Worm (Caenorhabditis elegans) whole organism, early embryonic: ENCODE results near the gene srh-131.

ENCODE experiments used
- B0310.2 ChIP-seq: sonication (generic microtip); optimal IDR thresholded peaks from 2 replicates; lab custom pipeline; 2016; ENCODE audit warnings: mild to moderate bottlenecking, missing genetic modification characterization, missing compliant biosample characterization
- F13C5.2 ChIP-seq: sonication (generic microtip); optimal IDR thresholded peaks from 2 replicates; lab custom pipeline; 2017; ENCODE audit warnings: mild to moderate bottlenecking, missing genetic modification characterization, inconsistent platforms, missing compliant biosample characterization
- aly-1 ChIP-seq: sonication (generic microtip); optimal IDR thresholded peaks from 2 replicates; lab custom pipeline; 2016; ENCODE audit warnings: missing genetic modification characterization, missing compliant biosample characterization
- ama-1 ChIP-seq: fragments of 150-350 bp; optimal IDR thresholded peaks from 2 replicates; lab custom pipeline; 2014
- ceh-13 ChIP-seq: fragments of 200-800 bp; sonication (Bioruptor generic); optimal IDR thresholded peaks from 2 replicates; lab custom pipeline; 2018; ENCODE audit warnings: mild to moderate bottlenecking, missing genetic modification characterization, missing compliant biosample characterization
- ceh-36 ChIP-seq: sonication (generic microtip); optimal IDR thresholded peaks from 2 replicates; lab custom pipeline; 2016; ENCODE audit warnings: missing genetic modification characterization, inconsistent platforms, missing compliant biosample characterization
- ets-7 ChIP-seq: sonication (generic microtip); optimal IDR thresholded peaks from 2 replicates; lab custom pipeline; 2016; ENCODE audit warnings: missing genotype, missing genetic modification characterization, missing compliant biosample characterization
- flt-1 ChIP-seq: fragments of 200-800 bp; sonication (Bioruptor generic); IDR thresholded peaks from 2 replicates; pipeline ENCODE4 v1.3.6; 2022; ENCODE audit warnings: missing genetic modification characterization, missing compliant biosample characterization
- hmbx-1 ChIP-seq: sonication (generic microtip); optimal IDR thresholded peaks from 2 replicates; lab custom pipeline; 2016; ENCODE audit warnings: mild to moderate bottlenecking, missing genetic modification characterization, missing compliant biosample characterization
- hmg-4 ChIP-seq: fragments of 200-800 bp; sonication (Bioruptor generic); optimal IDR thresholded peaks from 2 replicates; lab custom pipeline; 2018; ENCODE audit warnings: mild to moderate bottlenecking, missing genetic modification characterization, missing compliant biosample characterization
- hnd-1 ChIP-seq: sonication (generic microtip); optimal IDR thresholded peaks from 2 replicates; lab custom pipeline; 2016; ENCODE audit warnings: missing genetic modification characterization, missing compliant biosample characterization
- pes-1 ChIP-seq: fragments of 200-800 bp; sonication (Bioruptor generic); IDR thresholded peaks from 2 replicates; pipeline ENCODE4 v1.3.6; 2022; ENCODE audit warnings: missing genetic modification reagents, missing genetic modification characterization, missing compliant biosample characterization
- scrt-1 ChIP-seq: fragments of 200-800 bp; sonication (Bioruptor generic); IDR thresholded peaks from 2 replicates; pipeline ENCODE4 v1.3.6; 2022; ENCODE audit warnings: missing genetic modification characterization, missing compliant biosample characterization
- sea-1 ChIP-seq: fragments of 200-800 bp; sonication (Bioruptor generic); conservative IDR thresholded peaks from 2 replicates; pipeline ENCODE4 v1.3.6; 2022; ENCODE audit warnings: missing genetic modification characterization, missing compliant biosample characterization
- tbx-11 ChIP-seq: fragments of 200-800 bp; sonication (Bioruptor generic); IDR thresholded peaks from 2 replicates; pipeline ENCODE4 v1.3.6; 2022; ENCODE audit warnings: missing genetic modification characterization, missing compliant biosample characterization
- tbx-37 ChIP-seq: fragments of 200-800 bp; sonication (Bioruptor generic); conservative IDR thresholded peaks from 2 replicates; pipeline ENCODE4 v1.3.6; 2022; ENCODE audit warnings: missing genetic modification reagents, missing genetic modification characterization, missing compliant biosample characterization
- tra-4 ChIP-seq: sonication (generic microtip); optimal IDR thresholded peaks from 2 replicates; lab custom pipeline; 2017; ENCODE audit warnings: missing genetic modification characterization, missing compliant biosample characterization

srh-131 gene

ce11 chrV:17021361-17021760, 16.1 kb downstream of the srh-131 start, which contains the start of gene F49H6.12:
F49H6.12 (minus strand) TSS chrV:17021461.
- TF ChIP-seq tra-4 (tag; lab: Kevin White, UChicago) (no peak), B0310.2 (tag; lab: Kevin White, UChicago) (no peak), ceh-13 (GFP tag; lab: Kevin White, UChicago) (no peak), scrt-1 (no peak), flt-1 (GFP tag; lab: Robert Waterston, UW) (no peak), ceh-36 (tag; lab: Kevin White, UChicago) (no peak), aly-1 (tag; lab: Kevin White, UChicago) (no peak), tbx-37 (no peak)

- no peak for TF ChIP-seq sea-1 (GFP tag; lab: Robert Waterston, UW)
- no peak for TF ChIP-seq hmg-4 (GFP tag; lab: Kevin White, UChicago)
- no peak for TF ChIP-seq hnd-1 (tag; lab: Kevin White, UChicago)
- no peak for TF ChIP-seq aly-1 (tag; lab: Kevin White, UChicago)
- no peak for TF ChIP-seq tra-4 (tag; lab: Kevin White, UChicago)
- TF ChIP-seq scrt-1: no peak
- TF ChIP-seq hmbx-1 (tag; lab: Kevin White, UChicago): no peak
- TF ChIP-seq tbx-11 (GFP tag; lab: Robert Waterston, UW): no peak
- no peak for TF ChIP-seq F13C5.2 (tag; lab: Kevin White, UChicago)
- TF ChIP-seq ceh-13 (GFP tag; lab: Kevin White, UChicago): no peak
- no peak for TF ChIP-seq ets-7 (tag; lab: Kevin White, UChicago)
- no peak for TF ChIP-seq B0310.2 (tag; lab: Kevin White, UChicago)
- TF ChIP-seq tbx-37: no peak
- TF ChIP-seq ceh-36 (tag; lab: Kevin White, UChicago): no peak
- TF ChIP-seq flt-1 (GFP tag; lab: Robert Waterston, UW): no peak
- TF ChIP-seq ama-1 (lab: Kevin White, UChicago): no peak
- no peak for TF ChIP-seq pes-1 (GFP tag; lab: Robert Waterston, UW)
Observed at ce11 chrV:17022613-17023322, 17.5 kb downstream of the srh-131 start, which contains the start of the genes F49H6.8 and F49H6.5. F49H6.8 (minus strand) TSS chrV:17022663. F49H6.5 (plus strand) TSS chrV:17023241.

ce11 chrV:17026289-17026688, 21.0 kb downstream of the srh-131 start, which contains the start of gene F49H6.15:
F49H6.15 (minus strand) TSS chrV:17026389.
- TF ChIP-seq scrt-1 (no peak), flt-1 (GFP tag; lab: Robert Waterston, UW) (no peak), ets-7 (tag; lab: Kevin White, UChicago) (no peak), B0310.2 (tag; lab: Kevin White, UChicago) (no peak), tra-4 (tag; lab: Kevin White, UChicago) (no peak), sea-1 (GFP tag; lab: Robert Waterston, UW) (no peak), tbx-11 (GFP tag; lab: Robert Waterston, UW) (no peak), F13C5.2 (tag; lab: Kevin White, UChicago) (no peak), ama-1 (lab: Kevin White, UChicago) (no peak), hmg-4 (GFP tag; lab: Kevin White, UChicago) (no peak), hmbx-1 (tag; lab: Kevin White, UChicago) (no peak), pes-1 (GFP tag; lab: Robert Waterston, UW) (no peak), ceh-36 (tag; lab: Kevin White, UChicago) (no peak), tbx-37 (no peak), aly-1 (tag; lab: Kevin White, UChicago) (no peak), ceh-13 (GFP tag; lab: Kevin White, UChicago) (no peak), hnd-1 (tag; lab: Kevin White, UChicago) (no peak)

- TF ChIP-seq aly-1 (tag; lab: Kevin White, UChicago): no peak
- no peak for TF ChIP-seq F13C5.2 (tag; lab: Kevin White, UChicago)
- TF ChIP-seq ama-1 (lab: Kevin White, UChicago): no peak
- TF ChIP-seq ceh-13 (GFP tag; lab: Kevin White, UChicago): no peak
- TF ChIP-seq tbx-37: no peak
- TF ChIP-seq hnd-1 (tag; lab: Kevin White, UChicago): no peak
- no peak for TF ChIP-seq hmbx-1 (tag; lab: Kevin White, UChicago)
- no peak for TF ChIP-seq scrt-1
- TF ChIP-seq hmg-4 (GFP tag; lab: Kevin White, UChicago): no peak
- no peak for TF ChIP-seq pes-1 (GFP tag; lab: Robert Waterston, UW)
- TF ChIP-seq tra-4 (tag; lab: Kevin White, UChicago): no peak
Observed at ce11 chrV:17030430-17030829, 25.1 kb downstream of the srh-131 start.

ce11 chrV:17035850-17036249, 30.6 kb downstream of the srh-131 start, which contains the start of gene srz-94:
srz-94 (minus strand) TSS chrV:17035950.
- no peak for TF ChIP-seq tbx-37
- TF ChIP-seq aly-1 (tag; lab: Kevin White, UChicago): no peak
- no peak for TF ChIP-seq hmg-4 (GFP tag; lab: Kevin White, UChicago)
- no peak for TF ChIP-seq ets-7 (tag; lab: Kevin White, UChicago)
- TF ChIP-seq F13C5.2 (tag; lab: Kevin White, UChicago): no peak
- TF ChIP-seq hmbx-1 (tag; lab: Kevin White, UChicago): no peak
- TF ChIP-seq ceh-13 (GFP tag; lab: Kevin White, UChicago): no peak

ce11 chrV:17042263-17042662, 37.0 kb downstream of the srh-131 start, which contains the start of gene hpo-33:
hpo-33 (plus strand) TSS chrV:17042563.
- TF ChIP-seq tbx-11 (GFP tag; lab: Robert Waterston, UW): no peak
- no peak for TF ChIP-seq B0310.2 (tag; lab: Kevin White, UChicago)
- no peak for TF ChIP-seq ceh-13 (GFP tag; lab: Kevin White, UChicago)
- no peak for TF ChIP-seq flt-1 (GFP tag; lab: Robert Waterston, UW)
- no peak for TF ChIP-seq ama-1 (lab: Kevin White, UChicago)
- TF ChIP-seq scrt-1: no peak
- no peak for TF ChIP-seq ceh-36 (tag; lab: Kevin White, UChicago)
- no peak for TF ChIP-seq hmbx-1 (tag; lab: Kevin White, UChicago)
